Worm (Caenorhabditis elegans) whole organism, L1 larva: Measurements from ENCODE around the gene cpg-8.

Source experiments
- F16B12.6 ChIP-seq: fragments of 150-350 bp; optimal IDR thresholded peaks from 2 replicates; lab custom pipeline; 2014; ENCODE audit warnings: missing biosample characterization, missing genetic modification characterization
- aha-1 ChIP-seq: fragments of 150-350 bp; optimal IDR thresholded peaks from 2 replicates; lab custom pipeline; 2014; ENCODE audit warnings: missing biosample characterization, missing genetic modification characterization
- ama-1 ChIP-seq: fragments of 150-350 bp; optimal IDR thresholded peaks from 2 replicates; lab custom pipeline; 2014
- blmp-1 ChIP-seq: fragments of 150-350 bp; optimal IDR thresholded peaks from 2 replicates; lab custom pipeline; 2014; ENCODE audit warnings: missing biosample characterization, missing genetic modification characterization
- ceh-8 ChIP-seq: fragments of 200-800 bp; sonication (Bioruptor generic); optimal IDR thresholded peaks from 2 replicates; lab custom pipeline; 2018; ENCODE audit warnings: mild to moderate bottlenecking, missing genetic modification characterization, moderate library complexity, missing compliant biosample characterization
- dpl-1 ChIP-seq, 3 experiments: fragments of 150-350 bp in 2 of 3; sonication (generic microtip) in 1 of 3; optimal IDR thresholded peaks; 2 replicates each; lab custom pipeline; 2014 to 2017; ENCODE audit warnings: missing biosample characterization in 3 of 3, missing genetic modification characterization in 3 of 3, missing genetic modification reagents in 3 of 3
- efl-1 ChIP-seq, 4 experiments: fragments of 150-350 bp; optimal IDR thresholded peaks in 3 of 4; peaks in 1 of 4; 1 replicate in 1 of 4; 2 replicates in 3 of 4; lab custom pipeline; 2014; ENCODE audit warnings: missing biosample characterization in 2 of 4, missing genetic modification characterization in 2 of 4, missing genetic modification reagents in 2 of 4
- egl-13 ChIP-seq: sonication (generic microtip); optimal IDR thresholded peaks from 2 replicates; lab custom pipeline; 2016; ENCODE audit warnings: missing genotype, missing genetic modification reagents, missing genetic modification characterization, missing compliant biosample characterization
- hpl-2 ChIP-seq: fragments of 150-350 bp; optimal IDR thresholded peaks from 2 replicates; lab custom pipeline; 2014; ENCODE audit warnings: missing biosample characterization, missing genetic modification reagents, missing genetic modification characterization
- isw-1 ChIP-seq: fragments of 200-800 bp; sonication (Bioruptor generic); IDR thresholded peaks from 2 replicates; pipeline ENCODE4 v1.3.6; 2022; ENCODE audit warnings: missing genetic modification characterization, missing compliant biosample characterization
- lin-14 ChIP-seq: fragments of 200-800 bp; sonication (Bioruptor generic); optimal IDR thresholded peaks from 2 replicates; lab custom pipeline; 2018; ENCODE audit warnings: mild to moderate bottlenecking, missing genetic modification characterization, moderate library complexity, missing compliant biosample characterization
- lin-35 ChIP-seq, 2 experiments: fragments of 150-350 bp; optimal IDR thresholded peaks; 2 replicates each; lab custom pipeline; 2014; ENCODE audit warnings: missing biosample characterization in 2 of 2, missing genetic modification characterization in 2 of 2, missing genetic modification reagents in 2 of 2
- nhr-47 ChIP-seq: sonication (generic microtip); optimal IDR thresholded peaks from 2 replicates; lab custom pipeline; 2016; ENCODE audit warnings: mild to moderate bottlenecking, missing genetic modification characterization, moderate library complexity, missing compliant biosample characterization
- nhr-71 ChIP-seq: sonication (generic microtip); optimal IDR thresholded peaks from 2 replicates; lab custom pipeline; 2016; ENCODE audit warnings: mild to moderate bottlenecking, missing genetic modification characterization, moderate library complexity, missing compliant biosample characterization
- nhr-85 ChIP-seq: sonication (generic microtip); peaks from one replicate; lab custom pipeline; 2016; ENCODE audit warnings: missing genetic modification characterization, inconsistent platforms, missing compliant biosample characterization
- snu-23 ChIP-seq: sonication (generic microtip); optimal IDR thresholded peaks from 2 replicates; lab custom pipeline; 2016; ENCODE audit warnings: missing genetic modification characterization, missing compliant biosample characterization
- sptf-1 ChIP-seq: fragments of 150-350 bp; optimal IDR thresholded peaks from 2 replicates; lab custom pipeline; 2014; ENCODE audit warnings: missing biosample characterization, missing genetic modification characterization
- unc-62 ChIP-seq: fragments of 150-350 bp; optimal IDR thresholded peaks from 2 replicates; lab custom pipeline; 2014; ENCODE audit warnings: missing biosample characterization, missing genetic modification reagents, missing genetic modification characterization
- unc-86 ChIP-seq: sonication (generic microtip); optimal IDR thresholded peaks from 2 replicates; lab custom pipeline; 2016; ENCODE audit warnings: missing genetic modification characterization, missing compliant biosample characterization
- unc-98 ChIP-seq: fragments of 200-800 bp; sonication (Bioruptor generic); IDR thresholded peaks from 2 replicates; pipeline ENCODE4 v1.3.6; 2022; ENCODE audit warnings: missing genetic modification characterization, missing compliant biosample characterization

Gene cpg-8

DNA sequence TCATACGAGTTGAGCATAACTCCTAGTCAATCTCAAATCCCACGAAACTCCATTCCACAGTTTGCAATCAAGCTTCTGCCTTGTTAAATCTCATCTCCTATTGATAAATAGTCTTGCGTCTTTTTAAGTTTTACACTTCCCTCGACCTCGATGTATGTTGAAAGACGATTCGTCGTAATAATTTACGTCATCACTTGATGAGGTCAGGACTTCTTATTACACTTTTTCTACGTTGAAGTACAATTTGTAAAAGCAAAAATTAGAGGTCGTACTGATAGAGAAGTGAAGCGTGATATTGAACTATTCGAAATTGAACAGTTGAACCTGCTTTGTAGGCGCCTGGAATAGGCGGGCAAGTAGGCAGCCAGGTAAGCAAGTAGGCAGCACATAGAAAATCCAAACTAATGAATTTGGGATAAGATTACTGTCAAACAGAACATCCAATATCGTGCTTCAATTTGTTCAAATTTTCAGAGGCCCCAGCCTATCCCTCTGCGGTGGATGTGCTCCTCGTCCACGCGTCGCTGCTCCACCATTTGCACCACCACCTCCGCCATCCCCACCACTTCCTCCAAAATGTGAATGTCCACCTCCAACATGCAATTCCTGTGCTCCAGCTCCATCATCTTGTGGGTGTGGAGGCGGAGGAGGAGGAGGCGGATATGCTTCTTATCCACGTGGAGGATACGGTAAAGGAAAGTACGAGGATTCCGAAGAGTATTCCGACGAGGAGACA lies 42.4 kb downstream of the cpg-8 start:
- TF ChIP-seq unc-98 (GFP tag; lab: Robert Waterston, UW) (no peak), dpl-1 (GFP tag; optimal IDR thresholded peaks at IDR 0.05; lab: Kevin White, UChicago) (no peak), efl-1 (optimal IDR thresholded peaks at IDR 0.05; lab: Kevin White, UChicago) (no peak), efl-1 (GFP tag; optimal IDR thresholded peaks at IDR 0.05 in 1 of 2; lab: Kevin White, UChicago) (peak in 1 of 2 experiments; percentile 57)

- peak; percentile 41 for TF ChIP-seq blmp-1 (tag; lab: Kevin White, UChicago)
- TF ChIP-seq nhr-71 (tag; lab: Kevin White, UChicago) = no peak
Measured at ce11 chrV:4648527-4648926, 43.7 kb downstream of the cpg-8 start, which contains the start of gene F41F3.8. TSS of gene F41F3.8 (plus strand) at chrV:4648827.

DNA sequence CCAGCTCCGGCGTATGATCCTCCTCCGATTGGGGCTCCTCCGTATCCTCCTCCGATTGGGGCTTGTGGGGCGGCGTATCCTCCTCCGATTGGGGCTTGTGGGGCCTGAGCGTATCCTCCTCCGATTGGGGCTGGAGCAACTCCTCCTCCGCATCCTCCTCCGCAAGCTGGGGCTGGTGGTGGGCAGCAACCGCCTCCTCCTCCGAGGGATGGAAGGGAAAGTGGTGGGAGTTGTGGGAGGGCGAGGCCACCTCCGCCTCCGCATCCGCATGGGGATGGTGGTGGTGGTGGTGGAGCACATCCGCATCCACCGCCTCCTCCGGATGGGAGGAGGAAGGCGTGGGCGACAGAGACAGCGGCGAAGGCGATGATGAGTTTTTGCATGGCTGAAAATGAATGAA lies 44.4 kb downstream of the cpg-8 start, which contains the start of gene F41F3.3:
F41F3.3 (minus strand) TSS at position 383 of the 400 bp plus-strand sequence.
- TF ChIP-seq efl-1 (optimal IDR thresholded peaks at IDR 0.05; lab: Kevin White, UChicago) (no peak), efl-1 (GFP tag; optimal IDR thresholded peaks at IDR 0.05 in 1 of 2; lab: Kevin White, UChicago) (peak in 1 of 2 experiments; percentile 57), ceh-8 (GFP tag; lab: Kevin White, UChicago) (peak; percentile 75), lin-14 (GFP tag; lab: Kevin White, UChicago) (no peak), unc-86 (no peak), ama-1 (lab: Kevin White, UChicago) (peak; percentile 46)

ce11 chrV:4647279-4647819 lies 44.9 kb downstream of the cpg-8 start:
- TF ChIP-seq dpl-1 (GFP tag; optimal IDR thresholded peaks at IDR 0.05; lab: Kevin White, UChicago) (no peak), aha-1 (tag; lab: Kevin White, UChicago) (no peak), F16B12.6 (tag; lab: Kevin White, UChicago) (no peak), unc-62 (GFP tag; lab: Kevin White, UChicago) (no peak), ama-1 (lab: Kevin White, UChicago) (peak; percentile 55), sptf-1 (tag; lab: Kevin White, UChicago) (no peak), nhr-85 (tag; lab: Kevin White, UChicago) (no peak), lin-35 (GFP tag; optimal IDR thresholded peaks at IDR 0.05; lab: Kevin White, UChicago) (no peak)

- no peak for TF ChIP-seq snu-23 (GFP tag; lab: Kevin White, UChicago)
- no peak for TF ChIP-seq isw-1 (GFP tag; lab: Robert Waterston, UW)
- no peak for TF ChIP-seq unc-98 (GFP tag; lab: Robert Waterston, UW)
- TF ChIP-seq nhr-47 (tag; lab: Kevin White, UChicago) = no peak
- TF ChIP-seq F16B12.6 (tag; lab: Kevin White, UChicago) = no peak
- TF ChIP-seq hpl-2 (GFP tag; lab: Kevin White, UChicago) = no peak
- TF ChIP-seq egl-13 (tag; lab: Kevin White, UChicago) = no peak
Measured at ce11 chrV:4642691-4643090, 49.5 kb downstream of the cpg-8 start, which contains the start of gene soc-1. TSS of gene soc-1 (plus strand) at chrV:4642952.
